Worm (Caenorhabditis elegans): ENCODE results near the gene T24A6.1.

- TF ChIP-seq ama-1 (optimal IDR thresholded peaks at IDR 0.05) (no peak), pes-1 (GFP tag; IDR thresholded peaks at IDR 0.05) (no peak), ets-7 (tag; optimal IDR thresholded peaks at IDR 0.05) (no peak), hmbx-1 (tag; optimal IDR thresholded peaks at IDR 0.05) (no peak), F13C5.2 (tag; optimal IDR thresholded peaks at IDR 0.05) (no peak), tbx-37 (GFP tag; conservative IDR thresholded peaks at IDR 0.05) (no peak), tra-4 (tag; optimal IDR thresholded peaks at IDR 0.05) (no peak), ceh-36 (tag; optimal IDR thresholded peaks at IDR 0.05) (no peak), sea-1 (GFP tag; conservative IDR thresholded peaks at IDR 0.05) (no peak), flt-1 (GFP tag; IDR thresholded peaks at IDR 0.05) (no peak)
Observed at ce11 chrV:3575759-3576158, 16.9 kb downstream of the T24A6.1 start, which contains the start of gene grl-27.

Data from whole organism, early embryonic.